Comparison of ENCODE assay signal across 4 worm cellular contexts in genomic region chrV:18639601-18640354, ce11.
TF ChIP-seq lines count a peak whose summit lies in the region.

egas-1 (plus strand) TSS chrV:18640304.

TF ChIP-seq in whole organism, L1 larva, 84 proteins besides CTCF, POLR2A, EP300 and RAD21 (continued from another document and continues in another):
- TF ChIP-seq mef-2 (tag; optimal IDR thresholded peaks at IDR 0.05; lab: Kevin White, UChicago) (no peak), efl-1 (optimal IDR thresholded peaks at IDR 0.05; lab: Kevin White, UChicago) (peak; percentile 1 to 18), efl-1 (GFP tag; optimal IDR thresholded peaks at IDR 0.05 in 1 of 2; lab: Kevin White, UChicago) (peak in 1 of 2 experiments; percentile 86), lir-3 (tag; optimal IDR thresholded peaks at IDR 0.05; lab: Kevin White, UChicago; ENCODE audit: poor library complexity) (no peak), nhr-28 (tag; optimal IDR thresholded peaks at IDR 0.05; lab: Kevin White, UChicago) (no peak), mab-9 (GFP tag; IDR thresholded peaks at IDR 0.05; lab: Robert Waterston, UW) (no peak), pqm-1 (tag; optimal IDR thresholded peaks at IDR 0.05; lab: Kevin White, UChicago) (no peak), skn-1 (tag; optimal IDR thresholded peaks at IDR 0.05; lab: Kevin White, UChicago) (no peak), hlh-4 (tag; optimal IDR thresholded peaks at IDR 0.05; lab: Kevin White, UChicago) (no peak), elt-3 (tag; optimal IDR thresholded peaks at IDR 0.05; lab: Kevin White, UChicago) (peak in 1 of 6 experiments; percentile 61), ets-5 (GFP tag; IDR thresholded peaks at IDR 0.05; lab: Robert Waterston, UW) (no peak), zag-1 (tag; optimal IDR thresholded peaks at IDR 0.05; lab: Kevin White, UChicago) (no peak), hpl-2 (GFP tag; optimal IDR thresholded peaks at IDR 0.05; lab: Kevin White, UChicago) (no peak), mep-1 (tag; optimal IDR thresholded peaks at IDR 0.05; lab: Kevin White, UChicago) (no peak), C34B4.2 (tag; optimal IDR thresholded peaks at IDR 0.05; lab: Kevin White, UChicago) (no peak), elt-2 (tag; optimal IDR thresholded peaks at IDR 0.05; lab: Kevin White, UChicago) (no peak), rnt-1 (tag; optimal IDR thresholded peaks at IDR 0.05; lab: Kevin White, UChicago) (no peak), unc-86 (tag; optimal IDR thresholded peaks at IDR 0.05; lab: Kevin White, UChicago) (no peak), unc-130 (tag; optimal IDR thresholded peaks at IDR 0.05; lab: Kevin White, UChicago) (no peak), ceh-8 (GFP tag; optimal IDR thresholded peaks at IDR 0.05; lab: Kevin White, UChicago) (no peak), zip-4 (GFP tag; optimal IDR thresholded peaks at IDR 0.05; lab: Kevin White, UChicago) (no peak), pax-3 (tag; optimal IDR thresholded peaks at IDR 0.05; lab: Kevin White, UChicago) (no peak), F16B12.6 (tag; optimal IDR thresholded peaks at IDR 0.05; lab: Kevin White, UChicago) (no peak), pag-3 (tag; optimal IDR thresholded peaks at IDR 0.05; lab: Kevin White, UChicago; ENCODE audit: borderline replicate concordance, insufficient read depth) (no peak), tlp-1 (tag; optimal IDR thresholded peaks at IDR 0.05; lab: Kevin White, UChicago) (no peak), irx-1 (tag; optimal IDR thresholded peaks at IDR 0.05; lab: Kevin White, UChicago) (no peak), lin-39 (tag; optimal IDR thresholded peaks at IDR 0.05; lab: Kevin White, UChicago) (no peak), nhr-85 (tag; lab: Kevin White, UChicago) (peak; percentile 84), nhr-11 (tag; optimal IDR thresholded peaks at IDR 0.05; lab: Kevin White, UChicago) (no peak), lin-35 (GFP tag; optimal IDR thresholded peaks at IDR 0.05; lab: Kevin White, UChicago) (no peak), nhr-12 (tag; optimal IDR thresholded peaks at IDR 0.05; lab: Kevin White, UChicago) (no peak), dsc-1 (tag; optimal IDR thresholded peaks at IDR 0.05; lab: Kevin White, UChicago) (no peak), fkh-4 (tag; optimal IDR thresholded peaks at IDR 0.05; lab: Kevin White, UChicago; ENCODE audit: borderline replicate concordance) (no peak), nhr-237 (tag; optimal IDR thresholded peaks at IDR 0.05; lab: Kevin White, UChicago) (no peak)

TF ChIP-seq in whole organism, L2 larva, 48 proteins besides CTCF, POLR2A, EP300 and RAD21 (continued from another document):
- TF ChIP-seq fos-1 (tag; optimal IDR thresholded peaks at IDR 0.05; lab: Kevin White, UChicago): no peak
- no peak for TF ChIP-seq elt-1 (tag; optimal IDR thresholded peaks at IDR 0.05; lab: Kevin White, UChicago)
- TF ChIP-seq skn-1 (tag; optimal IDR thresholded peaks at IDR 0.05; lab: Kevin White, UChicago): no peak
- peak; percentile 58 for TF ChIP-seq sma-3 (GFP tag; optimal IDR thresholded peaks at IDR 0.05; lab: Kevin White, UChicago)
- TF ChIP-seq sma-9 (GFP tag; optimal IDR thresholded peaks at IDR 0.05; lab: Kevin White, UChicago): no peak
- no peak for TF ChIP-seq sma-9 (tag; optimal IDR thresholded peaks at IDR 0.05; lab: Kevin White, UChicago)
- TF ChIP-seq lsy-2 (tag; optimal IDR thresholded peaks at IDR 0.05; lab: Kevin White, UChicago): peak in 1 of 2 experiments; percentile 1
- no peak for TF ChIP-seq ZK546.5 (tag; optimal IDR thresholded peaks at IDR 0.05; lab: Kevin White, UChicago)
- TF ChIP-seq gmeb-1 (tag; optimal IDR thresholded peaks at IDR 0.05; lab: Kevin White, UChicago): no peak
- TF ChIP-seq F13H6.1 (tag; optimal IDR thresholded peaks at IDR 0.05; lab: Kevin White, UChicago): no peak
- TF ChIP-seq crh-2 (tag; optimal IDR thresholded peaks at IDR 0.05; lab: Kevin White, UChicago): no peak
- no peak for TF ChIP-seq nhr-237 (tag; optimal IDR thresholded peaks at IDR 0.05; lab: Kevin White, UChicago)
- peak; percentile 83 for TF ChIP-seq ama-1 (optimal IDR thresholded peaks at IDR 0.05; lab: Kevin White, UChicago)
- TF ChIP-seq aly-2 (tag; optimal IDR thresholded peaks at IDR 0.05; lab: Kevin White, UChicago): no peak
- no peak for TF ChIP-seq mab-5 (tag; optimal IDR thresholded peaks at IDR 0.05; lab: Kevin White, UChicago)
- no peak for TF ChIP-seq elt-3 (tag; optimal IDR thresholded peaks at IDR 0.05; lab: Kevin White, UChicago)
- TF ChIP-seq dmd-4 (tag; optimal IDR thresholded peaks at IDR 0.05; lab: Kevin White, UChicago): no peak
- peak; percentile 23 for TF ChIP-seq lin-13 (GFP tag; optimal IDR thresholded peaks at IDR 0.05; lab: Kevin White, UChicago)
- TF ChIP-seq peb-1 (tag; optimal IDR thresholded peaks at IDR 0.05; lab: Kevin White, UChicago): no peak
- TF ChIP-seq lin-11 (tag; optimal IDR thresholded peaks at IDR 0.05; lab: Kevin White, UChicago): no peak
- TF ChIP-seq nhr-77 (tag; optimal IDR thresholded peaks at IDR 0.05; lab: Kevin White, UChicago): no peak

TF ChIP-seq in whole organism, L3 larva, 47 proteins besides CTCF, POLR2A, EP300 and RAD21 (continued from another document):
- TF ChIP-seq sea-2 (GFP tag; optimal IDR thresholded peaks at IDR 0.05; lab: Kevin White, UChicago): no peak
- no peak for TF ChIP-seq nhr-28 (tag; optimal IDR thresholded peaks at IDR 0.05; lab: Kevin White, UChicago)

TF ChIP-seq in whole organism, L4 larva, 104 proteins besides CTCF, POLR2A, EP300 and RAD21 (continued from another document):
- TF ChIP-seq nhr-237 (tag; optimal IDR thresholded peaks at IDR 0.05; lab: Kevin White, UChicago): peak; percentile 56
- peak; percentile 33 for TF ChIP-seq mep-1 (tag; optimal IDR thresholded peaks at IDR 0.05; lab: Kevin White, UChicago)
- peak in 1 of 2 experiments; percentile 89 for TF ChIP-seq unc-62 (GFP tag; optimal IDR thresholded peaks at IDR 0.05 in 1 of 2; lab: Kevin White, UChicago)
- TF ChIP-seq unc-62 (tag; optimal IDR thresholded peaks at IDR 0.05; lab: Kevin White, UChicago): no peak
